Worm (Caenorhabditis elegans) whole organism, late embryonic: ENCODE results near the gene dep-1.

Experiments used
- ceh-48 ChIP-seq: sonication (generic microtip); optimal IDR thresholded peaks from 2 replicates; lab custom pipeline; 2016; ENCODE audit warnings: missing genetic modification characterization, inconsistent platforms, missing compliant biosample characterization
- elt-4 ChIP-seq: sonication (generic microtip); optimal IDR thresholded peaks from 2 replicates; lab custom pipeline; 2016; ENCODE audit warnings: missing genetic modification characterization, missing compliant biosample characterization
- pag-3 ChIP-seq: sonication (generic microtip); optimal IDR thresholded peaks from 2 replicates; lab custom pipeline; 2016; ENCODE audit warnings: missing compliant biosample characterization, missing genetic modification characterization, borderline replicate concordance
- zip-5 ChIP-seq: sonication (generic microtip); optimal IDR thresholded peaks from 2 replicates; lab custom pipeline; 2016; ENCODE audit warnings: missing genetic modification characterization, missing compliant biosample characterization

DNA sequence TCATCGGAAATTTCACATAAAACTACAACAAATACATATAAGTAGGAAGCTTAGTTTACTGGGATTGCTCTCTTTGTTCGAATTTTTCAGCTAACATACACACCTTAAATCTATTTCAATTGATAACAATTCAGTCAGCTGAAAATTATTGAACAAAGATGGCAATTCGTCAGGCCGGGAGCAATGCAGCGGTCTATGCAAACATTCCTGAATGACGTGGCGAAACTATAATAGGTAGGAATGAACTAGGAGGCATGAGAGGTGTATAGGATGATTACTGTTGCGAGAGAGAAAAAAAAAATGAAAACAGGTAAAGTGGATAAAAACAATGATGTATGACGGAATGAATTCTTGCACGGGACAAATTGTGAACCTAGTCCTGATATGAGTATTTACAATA, 22.5 kb upstream of the dep-1 start:
- TF ChIP-seq elt-4 (tag; lab: Kevin White, UChicago): no peak
- TF ChIP-seq pag-3 (tag; lab: Kevin White, UChicago): no peak
- no peak for TF ChIP-seq zip-5 (tag; lab: Kevin White, UChicago)
- TF ChIP-seq ceh-48 (tag; lab: Kevin White, UChicago): no peak
